Worm (Caenorhabditis elegans) whole organism, L3 larva: Measurements from ENCODE around the gene bus-17.

Experiments used
- nhr-237 ChIP-seq: fragments of 150-350 bp; optimal IDR thresholded peaks from 2 replicates; lab custom pipeline; 2014; ENCODE audit warnings: missing biosample characterization, missing genetic modification characterization
- nhr-28 ChIP-seq: fragments of 150-350 bp; optimal IDR thresholded peaks from 2 replicates; lab custom pipeline; 2014; ENCODE audit warnings: missing biosample characterization, missing genetic modification characterization
- pqm-1 ChIP-seq: fragments of 150-350 bp; optimal IDR thresholded peaks from 2 replicates; lab custom pipeline; 2017; ENCODE audit warnings: missing biosample characterization, missing genetic modification characterization, inconsistent platforms

DNA sequence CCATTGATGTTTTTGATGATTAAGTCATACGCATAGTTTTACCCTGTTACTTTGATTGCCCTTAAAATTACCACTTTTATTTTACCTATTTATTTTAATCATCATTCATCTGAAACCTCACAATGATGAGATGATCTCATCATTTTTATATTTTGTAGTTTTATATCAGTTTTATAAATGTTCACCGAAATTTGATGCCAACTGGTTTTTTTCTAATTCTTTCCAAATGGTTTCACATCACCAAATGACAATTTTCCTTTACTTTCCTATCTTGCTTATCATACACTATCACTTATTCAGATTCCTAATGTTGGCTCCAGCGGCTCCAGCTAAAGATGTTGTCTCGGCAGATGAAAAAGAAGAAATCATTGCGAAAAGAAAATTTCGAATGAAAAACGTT, 34.5 kb downstream of the bus-17 start, which contains the start of gene lin-15A:
- no peak for TF ChIP-seq nhr-237
- no peak for TF ChIP-seq nhr-28
- no peak for TF ChIP-seq pqm-1 (tag; lab: Kevin White, UChicago)
